Worm (Caenorhabditis elegans): ENCODE data around the gene idpp-12.

DNA sequence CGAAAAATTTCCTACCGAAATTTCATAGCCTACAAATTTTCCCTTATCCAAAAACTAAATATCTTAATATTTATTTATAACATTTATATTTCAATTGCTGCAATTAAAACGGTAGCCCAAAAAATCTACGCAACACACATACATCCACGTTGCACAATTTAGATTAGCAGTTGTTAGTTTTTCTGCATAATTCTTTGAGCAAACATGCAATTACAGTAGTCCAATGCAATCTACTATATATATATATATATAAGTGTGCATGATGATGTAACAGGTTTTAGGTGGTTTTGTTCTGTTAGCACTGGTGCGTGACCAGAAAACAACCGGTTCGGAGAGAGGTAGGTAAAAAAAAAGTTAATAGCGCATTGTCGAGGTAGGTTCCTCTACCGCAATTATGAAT lies 32.4 kb upstream of the idpp-12 start:
- TF ChIP-seq ztf-11 (tag; optimal IDR thresholded peaks at IDR 0.05) (no peak), nhr-11 (tag; optimal IDR thresholded peaks at IDR 0.05) (no peak), ama-1 (optimal IDR thresholded peaks at IDR 0.05) (no peak), nhr-23 (tag; optimal IDR thresholded peaks at IDR 0.05) (no peak), unc-62 (GFP tag; optimal IDR thresholded peaks at IDR 0.05) (no peak), fos-1 (tag; optimal IDR thresholded peaks at IDR 0.05) (no peak), nhr-28 (tag; optimal IDR thresholded peaks at IDR 0.05) (no peak), sea-2 (GFP tag; optimal IDR thresholded peaks at IDR 0.05) (no peak)

Measured in whole organism, L3 larva.